Worm (Caenorhabditis elegans): Measurements from ENCODE around the gene F44A6.5.

DNA sequence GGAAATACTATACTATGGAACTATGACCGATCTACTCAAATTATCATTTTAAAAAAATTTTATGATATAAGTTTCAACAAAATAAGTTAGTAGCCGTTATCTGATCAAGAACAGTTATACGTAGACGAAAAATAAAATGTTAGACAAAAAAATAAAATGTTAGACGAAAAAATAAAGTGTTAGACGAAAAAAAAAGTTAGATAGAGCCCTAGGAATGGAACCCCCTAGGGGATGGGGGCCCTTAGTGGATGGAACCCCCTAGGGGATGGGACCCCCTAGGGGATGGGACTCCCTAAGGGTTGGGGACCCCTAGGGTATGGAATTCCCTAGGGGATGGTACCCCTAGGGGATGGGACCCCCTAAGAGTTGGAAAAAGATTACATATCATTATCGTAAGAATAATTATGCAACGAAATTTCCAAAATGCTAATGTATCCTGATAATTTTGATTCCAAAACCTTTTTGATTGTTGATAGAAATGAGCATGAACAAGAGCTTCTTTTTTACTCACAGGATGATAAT, 516 bp upstream of the F44A6.5 start:
- TF ChIP-seq pha-4 (tag; optimal IDR thresholded peaks at IDR 0.05) (no peak), ceh-18 (tag; optimal IDR thresholded peaks at IDR 0.05) (no peak), hlh-15 (tag; optimal IDR thresholded peaks at IDR 0.05) (no peak), ttx-3 (tag; optimal IDR thresholded peaks at IDR 0.05) (no peak), sox-2 (GFP tag; IDR thresholded peaks at IDR 0.05) (no peak), elt-2 (tag; optimal IDR thresholded peaks at IDR 0.05) (no peak), fkh-10 (GFP tag; optimal IDR thresholded peaks at IDR 0.05) (no peak), ceh-9 (tag; optimal IDR thresholded peaks at IDR 0.05) (no peak), ceh-34 (tag; optimal IDR thresholded peaks at IDR 0.05) (no peak), tbx-2 (tag; optimal IDR thresholded peaks at IDR 0.05) (no peak)

All from whole organism, late embryonic.